Fruit fly (Drosophila melanogaster): Measurements from ENCODE around the gene Pex12.

Gene Pex12

DNA sequence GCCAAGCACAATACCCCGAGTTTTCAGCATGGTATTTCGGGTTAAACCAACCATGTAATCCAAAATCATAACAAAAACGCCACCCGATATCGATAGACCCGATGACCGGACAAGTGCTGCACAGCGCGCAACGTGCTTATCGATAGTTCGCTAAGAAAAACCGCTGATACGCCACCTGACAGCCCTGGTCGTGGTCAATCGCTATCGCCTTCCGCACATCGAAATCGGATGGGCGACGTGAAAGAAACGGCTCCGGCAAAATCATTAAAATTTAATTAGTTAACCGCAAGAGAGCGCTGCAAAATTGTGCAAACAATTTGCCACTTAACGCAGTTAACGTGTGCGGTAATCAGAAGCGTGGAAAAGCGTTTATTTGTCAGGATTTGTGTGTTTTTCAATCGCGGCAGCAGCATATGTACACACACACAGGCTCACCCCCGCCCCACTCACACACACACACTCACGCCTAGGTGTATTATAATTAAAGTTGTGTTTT, 10.0 kb downstream of the Pex12 start, which contains the start of the genes CG3862 and dock (continued):
- TF ChIP-seq Antp (GFP tag; optimal IDR thresholded peaks at IDR 0.05) (peak; percentile 66), shn (GFP tag; optimal IDR thresholded peaks at IDR 0.05) (peak; percentile 19), CG12391 (tag; optimal IDR thresholded peaks at IDR 0.05) (peak; percentile 51), CG13123 (GFP tag; optimal IDR thresholded peaks at IDR 0.05) (no peak), MBD-R2 (GFP tag; IDR thresholded peaks at IDR 0.05) (peak; percentile 97), az2 (GFP tag; optimal IDR thresholded peaks at IDR 0.05) (no peak), CG10565 (GFP tag; optimal IDR thresholded peaks at IDR 0.05) (no peak), CG14860 (GFP tag; IDR thresholded peaks at IDR 0.05; ENCODE audit: partially characterized antibody) (peak; percentile 96), CG8290 (GFP tag; optimal IDR thresholded peaks at IDR 0.05) (peak; percentile 69), CG8290 (tag; optimal IDR thresholded peaks at IDR 0.05) (peak in 1 of 2 experiments; percentile 84), Drgx (GFP tag; IDR thresholded peaks at IDR 0.05) (no peak), H2.0 (GFP tag; IDR thresholded peaks at IDR 0.05) (no peak; the same call in 1 of the 2 replicates), emc (GFP tag; optimal IDR thresholded peaks at IDR 0.05) (peak; percentile 33), wor (GFP tag; IDR thresholded peaks at IDR 0.05) (no peak), bowl (GFP tag; IDR thresholded peaks at IDR 0.05) (no peak), CG11398 (GFP tag; optimal IDR thresholded peaks at IDR 0.05) (peak; percentile 51), CG16779 (GFP tag; IDR thresholded peaks at IDR 0.05) (no peak), BEAF-32 (GFP tag; optimal IDR thresholded peaks at IDR 0.05) (peak; percentile 95), HLH54F (GFP tag; optimal IDR thresholded peaks at IDR 0.05) (peak; percentile 56), ems (GFP tag; optimal IDR thresholded peaks at IDR 0.05) (peak; percentile 62), ash1 (GFP tag; optimal IDR thresholded peaks at IDR 0.05) (peak; percentile 13), croc (GFP tag; conservative IDR thresholded peaks at IDR 0.05) (no peak), grau (tag; optimal IDR thresholded peaks at IDR 0.05) (peak; percentile 36), YL-1 (GFP tag; optimal IDR thresholded peaks at IDR 0.05) (peak; percentile 86), Abd-B (GFP tag; optimal IDR thresholded peaks at IDR 0.05) (peak; percentile 39), Asciz (GFP tag; optimal IDR thresholded peaks at IDR 0.05) (no peak), rib (GFP tag; IDR thresholded peaks at IDR 0.05) (peak; percentile 39; the same call in 1 of the 2 replicates), NK7.1 (GFP tag; optimal IDR thresholded peaks at IDR 0.05) (peak; percentile 58), NFAT (GFP tag; IDR thresholded peaks at IDR 0.05) (peak; percentile 79; the same call in 1 of the 2 replicates), CG34376 (GFP tag; optimal IDR thresholded peaks at IDR 0.05) (peak; percentile 58), CG3163 (GFP tag; optimal IDR thresholded peaks at IDR 0.05) (peak; percentile 66), Fer1 (GFP tag; optimal IDR thresholded peaks at IDR 0.05) (peak; percentile 67), HLH4C (GFP tag; IDR thresholded peaks at IDR 0.05; ENCODE audit: partially characterized antibody) (peak; percentile 99), mld (GFP tag; IDR thresholded peaks at IDR 0.05; ENCODE audit: partially characterized antibody) (peak; percentile 98), CG8089 (GFP tag; optimal IDR thresholded peaks at IDR 0.05) (peak; percentile 49), Ets97D (GFP tag; optimal IDR thresholded peaks at IDR 0.05) (peak; percentile 85), lab (GFP tag; optimal IDR thresholded peaks at IDR 0.05) (peak; percentile 81), CG30403 (GFP tag; optimal IDR thresholded peaks at IDR 0.05) (peak; percentile 41), HmgD (GFP tag; optimal IDR thresholded peaks at IDR 0.05) (peak; percentile 83), B-H2 (GFP tag; optimal IDR thresholded peaks at IDR 0.05) (peak; percentile 50), CG13287 (GFP tag; IDR thresholded peaks at IDR 0.05; ENCODE audit: partially characterized antibody) (peak; percentile 96), bab2 (GFP tag; optimal IDR thresholded peaks at IDR 0.05) (peak; percentile 38), CG17829 (tag; optimal IDR thresholded peaks at IDR 0.05) (peak; percentile 50), Neu2 (GFP tag; optimal IDR thresholded peaks at IDR 0.05; ENCODE audit: borderline replicate concordance) (no peak), stc (GFP tag; IDR thresholded peaks at IDR 0.05) (no peak), jigr1 (GFP tag; IDR thresholded peaks at IDR 0.05) (no peak), CG6254 (GFP tag; optimal IDR thresholded peaks at IDR 0.05) (no peak), CG7271 (tag; optimal IDR thresholded peaks at IDR 0.05) (no peak), Six4 (GFP tag; optimal IDR thresholded peaks at IDR 0.05) (peak; percentile 17), E2f2 (GFP tag; IDR thresholded peaks at IDR 0.05) (peak; percentile 77), HHEX (GFP tag; optimal IDR thresholded peaks at IDR 0.05) (no peak)
